Worm (Caenorhabditis elegans) whole organism, late embryonic: ENCODE data around the gene clpf-1.

Source experiments
- Y22D7AL.16 ChIP-seq: sonication (generic microtip); optimal IDR thresholded peaks from 2 replicates; lab custom pipeline; 2016; ENCODE audit warnings: missing genetic modification characterization, missing compliant biosample characterization
- ama-1 ChIP-seq: fragments of 150-350 bp; optimal IDR thresholded peaks from 2 replicates; lab custom pipeline; 2014
- dve-1 ChIP-seq: sonication (generic microtip); optimal IDR thresholded peaks from 2 replicates; lab custom pipeline; 2017; ENCODE audit warnings: antibody characterized with exemption, mild to moderate bottlenecking, missing genetic modification characterization, missing compliant biosample characterization
- elt-4 ChIP-seq: sonication (generic microtip); optimal IDR thresholded peaks from 2 replicates; lab custom pipeline; 2016; ENCODE audit warnings: missing genetic modification characterization, missing compliant biosample characterization
- fkh-10 ChIP-seq: fragments of 150-350 bp; optimal IDR thresholded peaks from 2 replicates; lab custom pipeline; 2014; ENCODE audit warnings: missing biosample characterization, missing genetic modification reagents, missing genetic modification characterization
- hlh-30 ChIP-seq: sonication (generic microtip); optimal IDR thresholded peaks from 2 replicates; lab custom pipeline; 2017; ENCODE audit warnings: antibody characterized with exemption, missing genetic modification characterization, missing compliant biosample characterization; ENCODE audit not compliant: insufficient read depth
- pax-1 ChIP-seq: fragments of 150-350 bp; optimal IDR thresholded peaks from 2 replicates; lab custom pipeline; 2014; ENCODE audit warnings: missing biosample characterization, missing genetic modification characterization
- pha-4 ChIP-seq: fragments of 150-350 bp; optimal IDR thresholded peaks from 2 replicates; lab custom pipeline; 2018; ENCODE audit warnings: missing biosample characterization, missing genetic modification reagents, missing genetic modification characterization
- ref-2 ChIP-seq: sonication (generic microtip); optimal IDR thresholded peaks from 2 replicates; lab custom pipeline; 2016; ENCODE audit warnings: missing genetic modification characterization, missing compliant biosample characterization

- TF ChIP-seq Y22D7AL.16 (tag; lab: Kevin White, UChicago) = no peak
- TF ChIP-seq fkh-10 (GFP tag; lab: Kevin White, UChicago) = no peak
- no peak for TF ChIP-seq pax-1 (tag; lab: Kevin White, UChicago)
- TF ChIP-seq pha-4 = no peak
- no peak for TF ChIP-seq dve-1 (tag; lab: Kevin White, UChicago)
- TF ChIP-seq elt-4 = no peak
- no peak for TF ChIP-seq ama-1 (lab: Kevin White, UChicago)
- no peak for TF ChIP-seq ref-2
- TF ChIP-seq hlh-30 = no peak
These were observed 29.2 kb downstream of the clpf-1 start for ce11 chrIII:3426741-3427140.
